Worm (Caenorhabditis elegans) whole organism, midembryonic: ENCODE measurements around the gene ZC416.2.

Source experiments
- T22C8.4 ChIP-seq: fragments of 200-800 bp; sonication (Bioruptor generic); IDR thresholded peaks from 2 replicates; pipeline ENCODE4 v1.3.6; 2022; ENCODE audit warnings: missing genetic modification characterization, missing compliant biosample characterization
- cog-1 ChIP-seq: sonication (generic microtip); optimal IDR thresholded peaks from 2 replicates; lab custom pipeline; 2016; ENCODE audit warnings: missing genetic modification characterization, missing compliant biosample characterization
- flt-1 ChIP-seq: fragments of 200-800 bp; sonication (Bioruptor generic); IDR thresholded peaks from 2 replicates; pipeline ENCODE4 v1.3.6; 2022; ENCODE audit warnings: missing genetic modification characterization, missing compliant biosample characterization
- klf-2 ChIP-seq: fragments of 200-800 bp; sonication (Bioruptor generic); conservative IDR thresholded peaks from 2 replicates; pipeline ENCODE4 v1.3.6; 2022; ENCODE audit warnings: missing genetic modification reagents, missing genetic modification characterization, missing compliant biosample characterization
- med-1 ChIP-seq: sonication (generic microtip); optimal IDR thresholded peaks from 2 replicates; lab custom pipeline; 2017; ENCODE audit warnings: missing genetic modification characterization, mild to moderate bottlenecking, missing compliant biosample characterization, antibody characterized with exemption, missing genetic modification reagents; ENCODE audit not compliant: insufficient read depth
- ref-1 ChIP-seq: fragments of 200-800 bp; sonication (Bioruptor generic); conservative IDR thresholded peaks from 2 replicates; pipeline ENCODE4 v1.3.6; 2022; ENCODE audit warnings: missing genetic modification reagents, missing genetic modification characterization, missing compliant biosample characterization
- tab-1 ChIP-seq: fragments of 200-800 bp; sonication (Bioruptor generic); IDR thresholded peaks from 2 replicates; pipeline ENCODE4 v1.3.6; 2022; ENCODE audit warnings: missing genetic modification characterization, missing compliant biosample characterization
- ztf-23 ChIP-seq: fragments of 200-800 bp; sonication (Bioruptor generic); IDR thresholded peaks from 2 replicates; pipeline ENCODE4 v1.3.6; 2022; ENCODE audit warnings: missing genetic modification reagents, missing genetic modification characterization, missing compliant biosample characterization
- ztf-29 ChIP-seq: fragments of 200-800 bp; sonication (Bioruptor generic); IDR thresholded peaks from 2 replicates; pipeline ENCODE4 v1.3.6; 2022; ENCODE audit warnings: missing genetic modification reagents, missing genetic modification characterization, missing compliant biosample characterization

The ZC416.2 gene

DNA sequence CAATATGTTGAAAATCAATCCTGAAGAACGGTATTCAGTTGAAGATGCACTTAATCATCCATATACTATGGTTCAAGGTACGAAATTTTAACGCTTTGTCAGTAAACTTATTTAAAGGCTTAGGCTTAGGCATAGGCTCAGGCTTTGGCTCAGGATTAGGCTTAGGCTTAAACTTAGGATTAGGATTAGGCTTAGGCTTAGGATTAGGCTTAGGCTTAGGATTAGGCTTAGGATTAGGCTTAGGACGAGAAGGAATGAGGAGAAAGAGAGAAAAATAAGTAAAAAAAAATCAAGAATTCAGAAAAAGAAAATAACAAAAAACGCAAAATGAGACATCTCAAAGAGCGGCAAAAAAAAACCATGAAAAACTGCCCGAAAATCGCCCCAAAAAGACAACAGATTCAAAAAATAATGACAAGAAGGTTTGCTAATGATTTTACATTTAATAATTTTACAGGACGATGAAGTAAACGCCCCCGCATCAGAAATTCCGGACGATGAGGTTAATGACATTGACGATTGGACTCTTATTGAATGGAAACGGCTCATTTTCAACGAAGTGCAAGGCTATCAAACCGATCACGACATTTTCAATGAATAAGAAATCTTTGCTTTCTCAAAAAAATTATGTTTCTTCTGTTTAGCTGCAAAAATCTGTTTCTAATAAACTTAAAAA, 24.7 kb upstream of the ZC416.2 start:
- TF ChIP-seq ztf-23 (GFP tag; lab: Robert Waterston, UW), result no peak
- TF ChIP-seq flt-1 (GFP tag; lab: Robert Waterston, UW), result no peak
- no peak for TF ChIP-seq klf-2
- TF ChIP-seq cog-1, result no peak
- TF ChIP-seq ref-1, result no peak
- TF ChIP-seq ztf-29 (GFP tag; lab: Robert Waterston, UW), result no peak
- no peak for TF ChIP-seq tab-1
- TF ChIP-seq T22C8.4 (GFP tag; lab: Robert Waterston, UW), result no peak
- TF ChIP-seq med-1 (GFP tag; lab: Kevin White, UChicago), result no peak

DNA sequence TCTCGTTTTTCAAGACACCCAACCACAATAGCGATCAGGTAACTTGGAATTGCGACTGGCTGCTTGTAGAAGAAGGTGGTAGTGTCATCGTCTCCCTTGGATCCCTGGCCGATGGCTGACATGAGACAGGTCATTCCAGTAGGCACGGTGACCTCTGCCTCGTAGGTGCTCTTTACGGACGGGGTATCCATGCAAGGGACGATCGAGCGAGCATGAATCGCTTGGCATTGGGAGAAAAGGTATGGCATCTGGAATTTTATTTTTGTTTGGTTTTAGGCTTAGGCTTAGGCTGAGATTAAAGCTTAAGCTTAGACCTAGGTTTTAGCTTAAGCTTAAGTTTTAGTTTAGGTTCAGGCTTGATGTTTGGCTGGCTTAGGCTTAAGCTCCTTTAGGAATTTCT, 22.4 kb upstream of the ZC416.2 start:
- TF ChIP-seq ztf-29 (GFP tag; lab: Robert Waterston, UW) (no peak), T22C8.4 (GFP tag; lab: Robert Waterston, UW) (no peak), ztf-23 (GFP tag; lab: Robert Waterston, UW) (no peak), ref-1 (no peak), klf-2 (no peak), flt-1 (GFP tag; lab: Robert Waterston, UW) (no peak), cog-1 (no peak), med-1 (GFP tag; lab: Kevin White, UChicago) (no peak), tab-1 (no peak)

DNA sequence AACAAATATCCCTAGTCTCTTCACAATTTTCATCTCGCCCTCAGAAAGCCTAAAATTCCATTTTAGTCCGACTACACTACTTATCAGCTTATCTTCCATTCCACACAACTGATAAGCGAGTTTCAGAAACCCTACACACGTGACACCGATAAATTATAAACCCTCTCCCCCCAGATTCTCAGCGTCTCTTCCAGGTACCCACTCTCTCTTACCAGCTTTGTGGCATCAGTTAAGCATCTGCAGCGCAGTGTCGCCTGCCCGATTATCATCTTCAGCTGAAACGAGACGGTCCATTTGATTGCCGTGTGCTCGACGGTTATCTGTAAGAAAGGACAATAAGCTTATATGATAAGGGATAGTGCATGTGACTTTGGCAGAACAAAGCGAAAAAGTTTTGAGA, 21.6 kb upstream of the ZC416.2 start:
- TF ChIP-seq ref-1 (no peak), tab-1 (no peak), flt-1 (GFP tag; lab: Robert Waterston, UW) (no peak), ztf-29 (GFP tag; lab: Robert Waterston, UW) (no peak)

DNA sequence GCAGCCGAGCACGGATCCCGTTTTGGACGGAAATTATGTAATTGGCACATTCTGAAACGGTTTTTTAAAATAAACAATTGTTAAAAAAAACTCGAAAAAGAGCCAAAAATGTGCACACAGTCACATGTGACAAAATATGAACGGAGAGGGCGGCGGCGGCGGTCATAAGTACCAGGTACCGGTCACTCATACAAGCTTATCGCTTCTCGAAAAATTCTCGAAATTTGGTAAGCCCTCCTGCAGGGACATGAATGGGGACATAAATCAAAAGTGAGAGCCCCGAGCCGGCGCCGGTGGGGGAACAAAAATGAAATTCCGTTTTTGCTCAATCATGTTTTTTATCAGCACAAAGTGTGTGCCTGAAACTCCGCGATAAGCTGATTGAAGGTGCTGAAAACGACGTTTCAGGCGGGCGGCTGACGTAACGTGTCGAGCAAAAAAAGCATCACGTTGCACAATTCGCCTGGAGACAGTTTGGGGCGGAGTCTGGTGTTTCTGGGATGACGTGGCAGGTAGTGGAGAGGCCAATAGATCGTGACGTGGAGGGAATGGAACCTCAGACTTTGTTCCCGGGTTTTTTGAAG, 20.3 kb upstream of the ZC416.2 start, which contains the start of gene ltah-1.2:
Gene ltah-1.2 (minus strand): TSS at position 51 of the 584 bp plus-strand sequence.
- TF ChIP-seq ztf-29 (GFP tag; lab: Robert Waterston, UW) (no peak), flt-1 (GFP tag; lab: Robert Waterston, UW) (no peak), tab-1 (no peak), T22C8.4 (GFP tag; lab: Robert Waterston, UW) (no peak), med-1 (GFP tag; lab: Kevin White, UChicago) (no peak), cog-1 (no peak)

DNA sequence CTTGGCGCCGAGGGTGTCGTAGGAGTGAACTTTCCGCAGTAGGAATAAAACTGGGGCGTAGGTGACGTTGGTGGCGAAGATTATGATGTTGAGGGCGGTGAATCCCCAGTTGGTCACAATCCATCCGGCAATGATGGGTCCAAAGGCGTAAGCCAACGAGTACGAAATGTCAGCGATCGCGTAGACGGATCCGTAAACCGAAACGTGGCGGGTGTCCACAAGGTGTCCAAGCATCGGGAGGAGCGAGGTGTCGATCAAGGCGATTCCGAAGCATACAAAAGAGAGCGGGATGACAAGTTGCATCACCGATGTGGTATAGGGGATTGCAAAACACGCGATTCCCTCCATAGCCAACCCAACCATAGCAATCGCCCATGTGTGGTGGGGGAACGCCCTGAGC, 14.7 kb upstream of the ZC416.2 start:
- TF ChIP-seq tab-1, result no peak
- no peak for TF ChIP-seq ref-1
- TF ChIP-seq ztf-29 (GFP tag; lab: Robert Waterston, UW), result no peak
- TF ChIP-seq flt-1 (GFP tag; lab: Robert Waterston, UW), result no peak
- no peak for TF ChIP-seq cog-1
- TF ChIP-seq ztf-23 (GFP tag; lab: Robert Waterston, UW), result no peak
- no peak for TF ChIP-seq T22C8.4 (GFP tag; lab: Robert Waterston, UW)
- TF ChIP-seq med-1 (GFP tag; lab: Kevin White, UChicago), result no peak
- no peak for TF ChIP-seq klf-2

DNA sequence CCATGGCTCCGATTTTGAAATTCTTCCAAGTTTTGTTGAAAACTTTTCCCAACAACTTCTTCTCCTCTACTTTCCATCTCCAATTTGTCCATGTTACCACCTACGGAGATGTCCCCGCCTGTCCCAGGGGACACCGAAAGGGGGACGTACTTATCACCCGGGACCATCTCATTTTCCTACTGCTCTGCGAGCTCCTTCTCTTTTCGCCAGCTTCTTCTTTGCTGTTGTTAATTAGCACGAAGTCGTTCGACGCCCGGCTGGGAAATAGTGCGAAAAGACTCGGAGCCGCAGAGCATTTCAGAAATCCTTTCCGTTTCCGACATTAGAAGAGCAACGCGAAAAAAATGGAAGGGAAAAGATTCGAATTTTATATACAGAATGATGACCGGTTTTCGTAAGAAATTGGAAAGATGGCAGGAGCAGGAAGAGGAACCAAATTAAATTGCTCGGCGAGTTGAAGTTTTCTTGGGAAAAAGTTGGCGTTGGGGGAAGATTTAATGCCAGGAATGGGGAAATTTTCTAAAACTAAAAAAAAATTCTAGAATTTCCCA, 11.5 kb upstream of the ZC416.2 start:
- no peak for TF ChIP-seq klf-2
- TF ChIP-seq cog-1, result no peak
- no peak for TF ChIP-seq ztf-29 (GFP tag; lab: Robert Waterston, UW)
- no peak for TF ChIP-seq flt-1 (GFP tag; lab: Robert Waterston, UW)
- no peak for TF ChIP-seq T22C8.4 (GFP tag; lab: Robert Waterston, UW)
- no peak for TF ChIP-seq ztf-23 (GFP tag; lab: Robert Waterston, UW)
- no peak for TF ChIP-seq tab-1
- no peak for TF ChIP-seq ref-1
- TF ChIP-seq med-1 (GFP tag; lab: Kevin White, UChicago), result no peak

DNA sequence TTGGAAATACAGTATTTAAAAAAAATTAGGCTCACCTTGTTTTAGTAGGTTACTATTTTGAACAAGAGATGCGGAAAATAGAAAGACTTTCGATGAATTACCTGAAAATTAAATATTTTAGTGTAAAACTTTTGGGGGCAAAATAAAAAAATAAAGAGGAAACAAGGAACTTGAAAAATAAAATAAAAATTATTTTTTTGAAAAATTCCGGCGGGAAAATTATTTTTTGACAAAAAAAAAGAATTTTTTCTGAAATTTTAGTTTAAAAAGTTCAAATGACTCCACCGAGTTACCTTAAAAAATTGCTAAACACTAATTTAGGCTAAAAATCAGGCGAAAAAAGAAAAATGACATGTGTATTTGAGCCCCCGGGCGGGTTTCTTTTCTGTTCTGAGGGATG, 8.8 kb upstream of the ZC416.2 start, which contains the start of the genes cha-1 and unc-17:
Gene cha-1 (minus strand): TSS at position 101 of the 400 bp plus-strand sequence.
Gene unc-17 (minus strand): TSS at position 103 of the 400 bp plus-strand sequence.
- no peak for TF ChIP-seq ref-1
- no peak for TF ChIP-seq tab-1
- no peak for TF ChIP-seq ztf-23 (GFP tag; lab: Robert Waterston, UW)
- TF ChIP-seq T22C8.4 (GFP tag; lab: Robert Waterston, UW), result no peak
- no peak for TF ChIP-seq ztf-29 (GFP tag; lab: Robert Waterston, UW)
- TF ChIP-seq cog-1, result no peak
- TF ChIP-seq flt-1 (GFP tag; lab: Robert Waterston, UW), result no peak

DNA sequence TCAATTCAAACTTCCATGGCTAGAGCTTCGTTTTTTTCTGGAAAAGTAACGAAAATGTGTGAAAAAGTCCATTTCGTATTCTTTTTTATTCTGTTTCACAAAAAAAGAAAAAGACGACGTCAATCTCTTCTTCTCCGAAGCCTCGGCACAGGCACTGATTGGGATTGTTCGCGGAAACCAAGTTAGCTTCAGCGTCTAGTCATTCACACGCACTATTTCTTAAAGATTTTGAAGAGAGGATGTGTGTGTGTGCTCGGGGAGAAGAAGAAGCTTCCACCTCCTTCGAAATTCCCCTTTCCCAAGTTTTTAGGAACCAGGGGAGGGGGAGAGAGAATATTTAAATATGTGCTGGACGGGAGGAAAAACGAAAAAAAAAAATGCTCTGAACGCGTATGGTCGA, 7.0 kb upstream of the ZC416.2 start:
- TF ChIP-seq cog-1, result no peak
- no peak for TF ChIP-seq klf-2
- TF ChIP-seq ref-1, result no peak
- no peak for TF ChIP-seq tab-1
- no peak for TF ChIP-seq flt-1 (GFP tag; lab: Robert Waterston, UW)
- TF ChIP-seq ztf-29 (GFP tag; lab: Robert Waterston, UW), result no peak
- no peak for TF ChIP-seq T22C8.4 (GFP tag; lab: Robert Waterston, UW)
- TF ChIP-seq med-1 (GFP tag; lab: Kevin White, UChicago), result no peak

DNA sequence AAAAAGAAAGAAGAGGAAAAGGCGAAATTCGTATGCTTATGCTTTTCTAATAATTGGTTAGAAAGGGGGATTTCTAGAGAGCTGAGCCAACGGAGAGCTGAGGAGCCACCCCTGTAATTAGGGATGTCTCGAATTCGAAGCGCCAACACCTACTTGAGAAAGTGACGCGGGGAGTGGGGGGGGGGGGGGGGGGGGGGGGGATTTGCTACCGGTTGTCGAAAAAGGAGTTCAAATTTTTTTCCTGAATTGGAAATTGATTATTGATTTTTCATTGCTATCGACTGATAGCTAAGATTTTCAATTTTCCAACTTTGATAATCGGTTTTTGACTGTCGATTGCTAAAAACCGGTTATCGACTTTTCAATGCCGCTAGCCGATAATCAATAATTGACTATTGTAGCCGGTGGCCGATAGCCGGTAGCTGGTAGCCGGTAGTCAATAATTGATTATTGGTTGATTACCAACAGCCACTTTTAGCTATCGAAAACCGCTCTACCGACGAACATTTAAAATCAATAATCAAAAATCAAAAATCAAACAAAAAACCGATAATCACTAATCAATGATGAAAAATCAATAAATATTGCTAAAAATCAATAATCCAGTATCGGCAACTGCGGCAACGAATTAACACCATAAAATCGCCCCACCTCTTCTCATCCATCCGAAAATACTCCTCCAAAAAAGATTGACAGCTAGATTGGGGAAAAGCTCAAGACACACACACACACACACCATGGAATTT, 4.3 kb upstream of the ZC416.2 start:
- TF ChIP-seq T22C8.4 (GFP tag; lab: Robert Waterston, UW), result peak; percentile 46; the same call in 1 of the 2 replicates
- TF ChIP-seq cog-1, result no peak
- TF ChIP-seq ztf-23 (GFP tag; lab: Robert Waterston, UW), result no peak
